Fruit fly (Drosophila melanogaster) whole organism, prepupa: ENCODE data around the gene unc-4.

ENCODE experiments used
- CG10669 ChIP-seq: fragments of 200-800 bp; sonication (Bioruptor generic); optimal IDR thresholded peaks from 3 replicates; lab custom pipeline; 2018; ENCODE audit warnings: missing biosample characterization, mild to moderate bottlenecking, missing genetic modification characterization, moderate library complexity
- CG11294 ChIP-seq: fragments of 200-800 bp; sonication (Bioruptor generic); IDR thresholded peaks from 2 replicates; pipeline ENCODE4 v1.3.6; 2022; ENCODE audit warnings: missing biosample characterization, missing genetic modification characterization
- CG11762 ChIP-seq: fragments of 200-800 bp; sonication (Bioruptor generic); optimal IDR thresholded peaks from 3 replicates; lab custom pipeline; 2016; ENCODE audit warnings: missing biosample characterization, missing genetic modification characterization; ENCODE audit not compliant: insufficient read depth
- CG11902 ChIP-seq: fragments of 200-800 bp; sonication (Bioruptor generic); optimal IDR thresholded peaks from 3 replicates; lab custom pipeline; 2016; ENCODE audit warnings: missing biosample characterization, missing genetic modification characterization
- CG16779 ChIP-seq: fragments of 200-800 bp; sonication (Bioruptor generic); optimal IDR thresholded peaks from 3 replicates; lab custom pipeline; 2017; ENCODE audit warnings: missing biosample characterization, mild to moderate bottlenecking, missing genetic modification characterization
- CG3032 ChIP-seq: fragments of 200-800 bp; optimal IDR thresholded peaks from 2 replicates; lab custom pipeline; 2019; ENCODE audit warnings: missing biosample characterization, mild to moderate bottlenecking, missing genetic modification characterization, moderate library complexity
- CG32006 ChIP-seq: fragments of 200-800 bp; sonication (Bioruptor generic); optimal IDR thresholded peaks from 3 replicates; lab custom pipeline; 2017; ENCODE audit warnings: missing biosample characterization, mild to moderate bottlenecking, missing genetic modification characterization
- CG34406 ChIP-seq: fragments of 200-800 bp; sonication (Bioruptor generic); optimal IDR thresholded peaks from 3 replicates; lab custom pipeline; 2016; ENCODE audit warnings: missing biosample characterization, missing genetic modification characterization
- CG4318 ChIP-seq: fragments of 200-800 bp; sonication (Bioruptor generic); optimal IDR thresholded peaks from 3 replicates; lab custom pipeline; 2017; ENCODE audit warnings: missing biosample characterization, mild to moderate bottlenecking, missing genetic modification characterization
- CG6276 ChIP-seq: fragments of 200-800 bp; sonication (Bioruptor generic); optimal IDR thresholded peaks from 2 replicates; lab custom pipeline; 2017; ENCODE audit warnings: missing biosample characterization, mild to moderate bottlenecking, missing genetic modification characterization
- CG6808 ChIP-seq: fragments of 200-800 bp; sonication (Bioruptor generic); optimal IDR thresholded peaks from 3 replicates; lab custom pipeline; 2017; ENCODE audit warnings: missing biosample characterization, missing genetic modification characterization, mild to moderate bottlenecking, moderate library complexity, missing genetic modification reagents
- CG6854 ChIP-seq: fragments of 200-800 bp; sonication (Bioruptor generic); optimal IDR thresholded peaks from 2 replicates; lab custom pipeline; 2017; ENCODE audit warnings: missing biosample characterization, mild to moderate bottlenecking, missing genetic modification characterization
- CG8119 ChIP-seq: fragments of 200-800 bp; sonication (Bioruptor generic); IDR thresholded peaks from 3 replicates; pipeline ENCODE4 v1.3.6; 2022; ENCODE audit warnings: missing biosample characterization, missing genetic modification characterization
- CG8319 ChIP-seq: fragments of 200-800 bp; sonication (Bioruptor generic); optimal IDR thresholded peaks from 3 replicates; lab custom pipeline; 2016; ENCODE audit warnings: missing biosample characterization, missing genetic modification characterization
- CG8632 ChIP-seq: fragments of 200-800 bp; sonication (Bioruptor generic); optimal IDR thresholded peaks from 3 replicates; lab custom pipeline; 2016; ENCODE audit warnings: missing biosample characterization, missing genetic modification characterization
- CG9139 ChIP-seq: fragments of 200-800 bp; sonication (Bioruptor generic); optimal IDR thresholded peaks from 3 replicates; lab custom pipeline; 2017; ENCODE audit warnings: missing biosample characterization, mild to moderate bottlenecking, missing genetic modification characterization
- Eip75B ChIP-seq: fragments of 200-800 bp; sonication (Bioruptor generic); optimal IDR thresholded peaks from 3 replicates; lab custom pipeline; 2016; ENCODE audit warnings: missing biosample characterization, missing genetic modification characterization
- Eip78C ChIP-seq: fragments of 200-800 bp; sonication (Bioruptor generic); peaks from one replicate; lab custom pipeline; 2016; ENCODE audit warnings: missing biosample characterization, missing genetic modification characterization
- Ets21C ChIP-seq: fragments of 200-800 bp; sonication (Bioruptor generic); optimal IDR thresholded peaks from 3 replicates; lab custom pipeline; 2016; ENCODE audit warnings: missing biosample characterization, missing genetic modification characterization
- Hr39 ChIP-seq: fragments of 200-800 bp; sonication (Bioruptor generic); optimal IDR thresholded peaks from 2 replicates; lab custom pipeline; 2016; ENCODE audit warnings: missing biosample characterization, missing genetic modification characterization
- Hr4 ChIP-seq: fragments of 200-800 bp; sonication (Bioruptor generic); optimal IDR thresholded peaks from 3 replicates; lab custom pipeline; 2016; ENCODE audit warnings: missing biosample characterization, missing genetic modification characterization
- Met ChIP-seq: fragments of 200-800 bp; sonication (Bioruptor generic); optimal IDR thresholded peaks from 3 replicates; lab custom pipeline; 2016; ENCODE audit warnings: missing biosample characterization, missing genetic modification characterization
- OdsH ChIP-seq: fragments of 200-800 bp; sonication (Bioruptor generic); optimal IDR thresholded peaks from 3 replicates; lab custom pipeline; 2016; ENCODE audit warnings: missing biosample characterization, missing genetic modification characterization
- Smox ChIP-seq: fragments of 200-800 bp; sonication (Bioruptor generic); optimal IDR thresholded peaks from 3 replicates; lab custom pipeline; 2016; ENCODE audit warnings: missing biosample characterization, missing genetic modification characterization
- Sox102F ChIP-seq: fragments of 200-800 bp; sonication (Bioruptor generic); optimal IDR thresholded peaks from 2 replicates; lab custom pipeline; 2016; ENCODE audit warnings: missing biosample characterization, mild to moderate bottlenecking, missing genetic modification characterization
- Sox14 ChIP-seq: fragments of 200-800 bp; sonication (Bioruptor generic); optimal IDR thresholded peaks from 3 replicates; lab custom pipeline; 2016; ENCODE audit warnings: missing biosample characterization, missing genetic modification characterization
- achi ChIP-seq: fragments of 200-800 bp; sonication (Bioruptor generic); optimal IDR thresholded peaks from 3 replicates; lab custom pipeline; 2016; ENCODE audit warnings: missing biosample characterization, missing genetic modification characterization
- cyc ChIP-seq: fragments of 200-800 bp; sonication (Bioruptor generic); optimal IDR thresholded peaks from 3 replicates; lab custom pipeline; 2016; ENCODE audit warnings: missing biosample characterization, missing genetic modification characterization
- dac ChIP-seq: fragments of 200-800 bp; sonication (Bioruptor generic); optimal IDR thresholded peaks from 2 replicates; lab custom pipeline; 2017; ENCODE audit warnings: missing biosample characterization, mild to moderate bottlenecking, missing genetic modification characterization
- dsx ChIP-seq: fragments of 200-800 bp; optimal IDR thresholded peaks from 3 replicates; lab custom pipeline; 2019; ENCODE audit warnings: missing biosample characterization, mild to moderate bottlenecking, missing genetic modification characterization, moderate library complexity; ENCODE audit not compliant: poor library complexity, severe bottlenecking
- esn ChIP-seq: fragments of 200-800 bp; sonication (Bioruptor generic); optimal IDR thresholded peaks from 2 replicates; lab custom pipeline; 2016; ENCODE audit warnings: missing biosample characterization, mild to moderate bottlenecking, missing genetic modification characterization, moderate library complexity
- fd59A ChIP-seq: fragments of 200-800 bp; sonication (Bioruptor generic); optimal IDR thresholded peaks from 2 replicates; lab custom pipeline; 2017; ENCODE audit warnings: missing biosample characterization, mild to moderate bottlenecking, missing genetic modification characterization, missing genetic modification reagents
- fd85E ChIP-seq: fragments of 200-800 bp; sonication (Bioruptor generic); optimal IDR thresholded peaks from 3 replicates; lab custom pipeline; 2016; ENCODE audit warnings: missing biosample characterization, missing genetic modification characterization
- fkh ChIP-seq: fragments of 200-800 bp; sonication (Bioruptor generic); optimal IDR thresholded peaks from 3 replicates; lab custom pipeline; 2017; ENCODE audit warnings: missing biosample characterization, mild to moderate bottlenecking, missing genetic modification characterization, moderate library complexity
- lz ChIP-seq: fragments of 200-800 bp; sonication (Bioruptor generic); optimal IDR thresholded peaks from 3 replicates; lab custom pipeline; 2016; ENCODE audit warnings: missing biosample characterization, missing genetic modification characterization
- net ChIP-seq: fragments of 200-800 bp; sonication (Bioruptor generic); optimal IDR thresholded peaks from 3 replicates; lab custom pipeline; 2016; ENCODE audit warnings: missing biosample characterization, missing genetic modification characterization
- pdm3 ChIP-seq: fragments of 200-800 bp; sonication (Bioruptor generic); optimal IDR thresholded peaks from 3 replicates; lab custom pipeline; 2016; ENCODE audit warnings: missing biosample characterization, missing genetic modification characterization
- salr ChIP-seq, 2 experiments: fragments of 200-800 bp; sonication (Bioruptor generic); optimal IDR thresholded peaks; 3 replicates each; lab custom pipeline; 2016 to 2018; ENCODE audit warnings: missing biosample characterization in 2 of 2, missing genetic modification characterization in 2 of 2, mild to moderate bottlenecking in 1 of 2
- spab ChIP-seq: fragments of 200-800 bp; sonication (Bioruptor generic); optimal IDR thresholded peaks from 2 replicates; lab custom pipeline; 2017; ENCODE audit warnings: missing biosample characterization, mild to moderate bottlenecking, missing genetic modification characterization, missing genetic modification reagents
- ss ChIP-seq, 2 experiments: fragments of 200-800 bp; sonication (Bioruptor generic); optimal IDR thresholded peaks; 2 replicates in 1 of 2; 3 replicates in 1 of 2; lab custom pipeline; 2017 to 2018; ENCODE audit warnings: mild to moderate bottlenecking in 2 of 2, missing biosample characterization in 2 of 2, missing genetic modification characterization in 2 of 2, moderate library complexity in 1 of 2
- svp ChIP-seq: fragments of 200-800 bp; sonication (Bioruptor generic); peaks from one replicate; lab custom pipeline; 2016; ENCODE audit warnings: missing biosample characterization, missing genetic modification characterization
- vri ChIP-seq: fragments of 200-800 bp; sonication (Bioruptor generic); optimal IDR thresholded peaks from 3 replicates; lab custom pipeline; 2016; ENCODE audit warnings: missing biosample characterization, mild to moderate bottlenecking, missing genetic modification characterization

unc-4 gene

dm6 chrX:17718927-17719691 lies 49.3 kb upstream of the unc-4 start (continued):
- TF ChIP-seq salr (GFP tag; optimal IDR thresholded peaks at IDR 0.05; lab: Kevin White, UChicago) = peak in 1 of 2 experiments; percentile 35
- TF ChIP-seq CG3032 (tag; lab: Kevin White, UChicago) = peak; percentile 3
- TF ChIP-seq dsx (GFP tag; lab: Kevin White, UChicago) = no peak
- TF ChIP-seq ss (GFP tag; optimal IDR thresholded peaks at IDR 0.05; lab: Kevin White, UChicago) = no peak
- TF ChIP-seq Hr39 (GFP tag; lab: Kevin White, UChicago) = no peak
- TF ChIP-seq pdm3 (GFP tag; lab: Kevin White, UChicago) = peak; percentile 28
- TF ChIP-seq Sox102F (GFP tag; lab: Kevin White, UChicago) = no peak
- no peak for TF ChIP-seq CG11294
- TF ChIP-seq CG10669 (GFP tag; lab: Kevin White, UChicago) = no peak
- peak; percentile 52 for TF ChIP-seq Hr4 (GFP tag; lab: Kevin White, UChicago)
- TF ChIP-seq Sox14 (GFP tag; lab: Kevin White, UChicago) = no peak
- TF ChIP-seq fd85E (GFP tag; lab: Kevin White, UChicago) = no peak
- no peak for TF ChIP-seq CG11762 (GFP tag; lab: Kevin White, UChicago)
- no peak for TF ChIP-seq net
- no peak for TF ChIP-seq Smox (GFP tag; lab: Kevin White, UChicago)
- no peak for TF ChIP-seq CG16779 (tag; lab: Kevin White, UChicago)
- TF ChIP-seq CG11902 = no peak
- TF ChIP-seq dac (GFP tag; lab: Kevin White, UChicago) = no peak
- no peak for TF ChIP-seq Eip78C (GFP tag; lab: Kevin White, UChicago)

- no peak for TF ChIP-seq Eip75B (GFP tag; lab: Kevin White, UChicago)
- no peak for TF ChIP-seq CG11902
- TF ChIP-seq ss (GFP tag; optimal IDR thresholded peaks at IDR 0.05; lab: Kevin White, UChicago) = no peak
- TF ChIP-seq CG6276 = no peak
- TF ChIP-seq cyc (GFP tag; lab: Kevin White, UChicago) = peak; percentile 8
- TF ChIP-seq lz = peak; percentile 18
- TF ChIP-seq Smox (GFP tag; lab: Kevin White, UChicago) = no peak
- no peak for TF ChIP-seq CG10669 (GFP tag; lab: Kevin White, UChicago)
- no peak for TF ChIP-seq CG3032 (tag; lab: Kevin White, UChicago)
- no peak for TF ChIP-seq achi (GFP tag; lab: Kevin White, UChicago)
- no peak for TF ChIP-seq CG8632
- TF ChIP-seq svp (GFP tag; lab: Kevin White, UChicago) = no peak
- TF ChIP-seq OdsH (GFP tag; lab: Kevin White, UChicago) = no peak
- no peak for TF ChIP-seq salr (GFP tag; optimal IDR thresholded peaks at IDR 0.05; lab: Kevin White, UChicago)
- TF ChIP-seq CG6808 (GFP tag; lab: Kevin White, UChicago) = no peak
- peak; percentile 16 for TF ChIP-seq Eip78C (GFP tag; lab: Kevin White, UChicago)
- TF ChIP-seq Ets21C (GFP tag; lab: Kevin White, UChicago) = no peak
- no peak for TF ChIP-seq Met (GFP tag; lab: Kevin White, UChicago)
- peak; percentile 59 for TF ChIP-seq fkh (GFP tag; lab: Kevin White, UChicago)
- no peak for TF ChIP-seq fd59A
- no peak for TF ChIP-seq pdm3 (GFP tag; lab: Kevin White, UChicago)
- TF ChIP-seq CG34406 = no peak
- TF ChIP-seq vri (GFP tag; lab: Kevin White, UChicago) = no peak
- no peak for TF ChIP-seq CG8119 (GFP tag; lab: Robert Waterston, UW)
- TF ChIP-seq CG6854 = no peak
- TF ChIP-seq dsx (GFP tag; lab: Kevin White, UChicago) = no peak
- no peak for TF ChIP-seq CG32006 (GFP tag; lab: Kevin White, UChicago)
- no peak for TF ChIP-seq CG8319 (GFP tag; lab: Kevin White, UChicago)
- TF ChIP-seq CG9139 (GFP tag; lab: Kevin White, UChicago) = no peak
- TF ChIP-seq esn (GFP tag; lab: Kevin White, UChicago) = no peak
- no peak for TF ChIP-seq spab
- no peak for TF ChIP-seq CG4318 (GFP tag; lab: Kevin White, UChicago)
- TF ChIP-seq, all 60 proteins: peak for 4
Measured at dm6 chrX:17720261-17721052, 47.9 kb upstream of the unc-4 start.
